Fruit fly (Drosophila melanogaster) whole organism, embryonic: ENCODE data around the gene CG7264.

ENCODE experiments used
- Ada2b ChIP-seq: fragments of 200-800 bp; sonication (Bioruptor generic); IDR thresholded peaks from 2 replicates; pipeline ENCODE4 v1.3.6; 2022; ENCODE audit warnings: missing biosample characterization, missing genetic modification characterization
- Antp ChIP-seq: fragments of 200-800 bp; sonication (Bioruptor generic); optimal IDR thresholded peaks from 3 replicates; lab custom pipeline; 2016; ENCODE audit warnings: missing biosample characterization, missing genetic modification characterization
- B-H1 ChIP-seq: fragments of 200-800 bp; sonication (Bioruptor generic); IDR thresholded peaks from 3 replicates; pipeline ENCODE4 v1.3.6; 2022; ENCODE audit warnings: missing biosample characterization, missing genetic modification characterization
- CG10565 ChIP-seq: fragments of 200-800 bp; sonication (Bioruptor generic); optimal IDR thresholded peaks from 3 replicates; lab custom pipeline; 2016; ENCODE audit warnings: missing biosample characterization, mild to moderate bottlenecking, missing genetic modification characterization
- CG11085 ChIP-seq: fragments of 200-800 bp; sonication (Bioruptor generic); IDR thresholded peaks from 2 replicates; pipeline ENCODE4 v1.3.6; 2022; ENCODE audit warnings: missing biosample characterization, missing genetic modification characterization
- CG11695 ChIP-seq: fragments of 200-800 bp; sonication (Bioruptor generic); IDR thresholded peaks from 3 replicates; pipeline ENCODE4 v1.3.6; 2022; ENCODE audit warnings: missing biosample characterization, missing genetic modification characterization
- CG12155 ChIP-seq: fragments of 200-800 bp; sonication (Bioruptor generic); optimal IDR thresholded peaks from 3 replicates; lab custom pipeline; 2016; ENCODE audit warnings: missing biosample characterization, missing genetic modification characterization
- CG13123 ChIP-seq: fragments of 200-800 bp; sonication (Bioruptor generic); optimal IDR thresholded peaks from 2 replicates; lab custom pipeline; 2016; ENCODE audit warnings: missing biosample characterization, missing genetic modification characterization
- CG13287 ChIP-seq: fragments of 200-800 bp; sonication (Bioruptor generic); IDR thresholded peaks from 2 replicates; pipeline ENCODE4 v1.3.6; 2022; ENCODE audit warnings: missing biosample characterization, missing genetic modification characterization; ENCODE audit not compliant: partially characterized antibody
- CG14441 ChIP-seq: fragments of 200-800 bp; sonication (Bioruptor generic); IDR thresholded peaks from 2 replicates; pipeline ENCODE4 v1.3.6; 2022; ENCODE audit warnings: missing biosample characterization, missing genetic modification characterization
- CG14667 ChIP-seq: fragments of 200-800 bp; sonication (Bioruptor generic); IDR thresholded peaks from 2 replicates; pipeline ENCODE4 v1.3.6; 2022; ENCODE audit warnings: missing biosample characterization, missing genetic modification characterization
- CG16813 ChIP-seq: fragments of 200-800 bp; sonication (Bioruptor generic); IDR thresholded peaks from 3 replicates; pipeline ENCODE4 v1.3.6; 2022; ENCODE audit warnings: missing biosample characterization, missing genetic modification characterization; ENCODE audit not compliant: partially characterized antibody
- CG16863 ChIP-seq: fragments of 200-800 bp; sonication (Bioruptor generic); optimal IDR thresholded peaks from 3 replicates; lab custom pipeline; 2016; ENCODE audit warnings: missing biosample characterization, missing genetic modification characterization
- CG2875 ChIP-seq: fragments of 200-800 bp; sonication (Bioruptor generic); optimal IDR thresholded peaks from 2 replicates; lab custom pipeline; 2017; ENCODE audit warnings: missing biosample characterization, mild to moderate bottlenecking, missing genetic modification characterization, missing genetic modification reagents
- CG32532 ChIP-seq: fragments of 200-800 bp; sonication (Bioruptor generic); IDR thresholded peaks from 2 replicates; pipeline ENCODE4 v1.3.6; 2022; ENCODE audit warnings: missing biosample characterization, missing genetic modification characterization
- CG34422 ChIP-seq: fragments of 200-800 bp; sonication (Bioruptor generic); IDR thresholded peaks from 3 replicates; pipeline ENCODE4 v1.3.6; 2022; ENCODE audit warnings: missing biosample characterization, missing genetic modification characterization
- CG3838 ChIP-seq: fragments of 200-800 bp; sonication (Bioruptor generic); optimal IDR thresholded peaks from 3 replicates; lab custom pipeline; 2016; ENCODE audit warnings: missing biosample characterization, missing genetic modification characterization
- CG6272 ChIP-seq: fragments of 200-800 bp; sonication (Bioruptor generic); IDR thresholded peaks from 2 replicates; pipeline ENCODE4 v1.3.6; 2022; ENCODE audit warnings: missing biosample characterization, missing genetic modification characterization
- CG6689 ChIP-seq: fragments of 200-800 bp; sonication (Bioruptor generic); IDR thresholded peaks from 2 replicates; pipeline ENCODE4 v1.3.6; 2022; ENCODE audit warnings: missing biosample characterization, missing genetic modification characterization
- CG7786 ChIP-seq: fragments of 200-800 bp; sonication (Bioruptor generic); optimal IDR thresholded peaks from 2 replicates; lab custom pipeline; 2016; ENCODE audit warnings: missing biosample characterization, missing genetic modification characterization
- CG7987 ChIP-seq: fragments of 200-800 bp; sonication (Bioruptor generic); optimal IDR thresholded peaks from 2 replicates; lab custom pipeline; 2018; ENCODE audit warnings: missing biosample characterization, mild to moderate bottlenecking, missing genetic modification characterization, moderate library complexity
- CG8924 ChIP-seq: fragments of 200-800 bp; optimal IDR thresholded peaks from 3 replicates; lab custom pipeline; 2019; ENCODE audit warnings: missing biosample characterization, mild to moderate bottlenecking, missing genetic modification characterization, moderate library complexity
- CG9437 ChIP-seq: fragments of 200-800 bp; sonication (Bioruptor generic); optimal IDR thresholded peaks from 2 replicates; lab custom pipeline; 2018; ENCODE audit warnings: missing biosample characterization, mild to moderate bottlenecking, missing genetic modification characterization
- CG9817 ChIP-seq: fragments of 200-800 bp; sonication (Bioruptor generic); optimal IDR thresholded peaks from 2 replicates; lab custom pipeline; 2018; ENCODE audit warnings: missing biosample characterization, mild to moderate bottlenecking, missing genetic modification characterization, moderate library complexity
- Dip3 ChIP-seq: fragments of 200-800 bp; sonication (Bioruptor generic); optimal IDR thresholded peaks from 3 replicates; lab custom pipeline; 2016; ENCODE audit warnings: missing biosample characterization, missing genetic modification characterization
- Dp ChIP-seq: fragments of 200-800 bp; sonication (Bioruptor generic); optimal IDR thresholded peaks from 2 replicates; lab custom pipeline; 2018; ENCODE audit warnings: missing biosample characterization, mild to moderate bottlenecking, missing genetic modification characterization, moderate library complexity
- GATAe ChIP-seq: fragments of 200-800 bp; sonication (Bioruptor generic); conservative IDR thresholded peaks from 2 replicates; pipeline ENCODE4 v1.3.6; 2022; ENCODE audit warnings: missing biosample characterization, missing genetic modification characterization
- Hsf ChIP-seq: fragments of 200-800 bp; sonication (Bioruptor generic); optimal IDR thresholded peaks from 3 replicates; lab custom pipeline; 2016; ENCODE audit warnings: missing biosample characterization, missing genetic modification characterization
- Myb ChIP-seq: fragments of 200-800 bp; sonication (Bioruptor generic); optimal IDR thresholded peaks from 2 replicates; lab custom pipeline; 2016; ENCODE audit warnings: missing biosample characterization, missing genetic modification characterization
- NK7.1 ChIP-seq: fragments of 200-800 bp; sonication (Bioruptor generic); optimal IDR thresholded peaks from 3 replicates; lab custom pipeline; 2016; ENCODE audit warnings: missing biosample characterization, missing genetic modification characterization
- NfI ChIP-seq: fragments of 200-800 bp; sonication (Bioruptor generic); optimal IDR thresholded peaks from 3 replicates; lab custom pipeline; 2018; ENCODE audit warnings: missing biosample characterization, mild to moderate bottlenecking, missing genetic modification characterization, moderate library complexity
- PHDP ChIP-seq: fragments of 200-800 bp; sonication (Bioruptor generic); optimal IDR thresholded peaks from 3 replicates; lab custom pipeline; 2018; ENCODE audit warnings: missing biosample characterization, mild to moderate bottlenecking, missing genetic modification characterization, moderate library complexity
- Poxn ChIP-seq: fragments of 200-800 bp; sonication (Bioruptor generic); IDR thresholded peaks from 2 replicates; pipeline ENCODE4 v1.3.6; 2022; ENCODE audit warnings: missing biosample characterization, missing genetic modification characterization
- Six4 ChIP-seq: fragments of 200-800 bp; sonication (Bioruptor generic); optimal IDR thresholded peaks from 2 replicates; lab custom pipeline; 2016; ENCODE audit warnings: missing biosample characterization, missing genetic modification characterization
- Xrp1 ChIP-seq: fragments of 200-800 bp; sonication (Bioruptor generic); IDR thresholded peaks from 2 replicates; pipeline ENCODE4 v1.3.6; 2022; ENCODE audit warnings: missing biosample characterization, missing genetic modification characterization
- ara ChIP-seq: fragments of 200-800 bp; sonication (Bioruptor generic); IDR thresholded peaks from 2 replicates; pipeline ENCODE4 v1.3.6; 2022; ENCODE audit warnings: missing biosample characterization, missing genetic modification characterization
- bbx ChIP-seq: fragments of 200-800 bp; sonication (Bioruptor generic); IDR thresholded peaks from 2 replicates; pipeline ENCODE4 v1.3.6; 2022; ENCODE audit warnings: missing biosample characterization, missing genetic modification characterization; ENCODE audit not compliant: partially characterized antibody
- ewg ChIP-seq: fragments of 200-800 bp; sonication (Bioruptor generic); optimal IDR thresholded peaks from 3 replicates; lab custom pipeline; 2017; ENCODE audit warnings: mild to moderate bottlenecking, missing biosample characterization, missing genetic modification reagents, missing genetic modification characterization
- eyg ChIP-seq: fragments of 200-800 bp; sonication (Bioruptor generic); optimal IDR thresholded peaks from 3 replicates; lab custom pipeline; 2016; ENCODE audit warnings: missing biosample characterization, missing genetic modification characterization
- gce ChIP-seq: fragments of 200-800 bp; sonication (Bioruptor generic); IDR thresholded peaks from 3 replicates; pipeline ENCODE4 v1.3.6; 2022; ENCODE audit warnings: missing biosample characterization, missing genetic modification characterization
- gcm ChIP-seq: fragments of 200-800 bp; sonication (Bioruptor generic); optimal IDR thresholded peaks from 2 replicates; lab custom pipeline; 2019; ENCODE audit warnings: missing biosample characterization, mild to moderate bottlenecking, missing genetic modification characterization, moderate library complexity
- gem ChIP-seq: fragments of 200-800 bp; sonication (Bioruptor generic); optimal IDR thresholded peaks from 2 replicates; lab custom pipeline; 2019; ENCODE audit warnings: missing biosample characterization, mild to moderate bottlenecking, missing genetic modification characterization, moderate library complexity
- her ChIP-seq: fragments of 200-800 bp; sonication (Bioruptor generic); optimal IDR thresholded peaks from 2 replicates; lab custom pipeline; 2016; ENCODE audit warnings: missing biosample characterization, missing genetic modification characterization
- insv ChIP-seq, 2 experiments: fragments of 200-800 bp; sonication (Bioruptor generic); optimal IDR thresholded peaks; 3 replicates each; lab custom pipeline; 2016 to 2018; ENCODE audit warnings: missing biosample characterization in 2 of 2, missing genetic modification characterization in 2 of 2
- nerfin-1 ChIP-seq: fragments of 200-800 bp; sonication (Bioruptor generic); optimal IDR thresholded peaks from 3 replicates; lab custom pipeline; 2019; ENCODE audit warnings: missing biosample characterization, mild to moderate bottlenecking, missing genetic modification characterization, moderate library complexity
- phol ChIP-seq: fragments of 200-800 bp; sonication (Bioruptor generic); optimal IDR thresholded peaks from 3 replicates; lab custom pipeline; 2018; ENCODE audit warnings: missing biosample characterization, mild to moderate bottlenecking, missing genetic modification characterization, moderate library complexity
- sim ChIP-seq: fragments of 200-800 bp; sonication (Bioruptor generic); IDR thresholded peaks from 2 replicates; pipeline ENCODE4 v1.3.6; 2022; ENCODE audit warnings: missing biosample characterization, missing genetic modification characterization
- tin ChIP-seq: fragments of 200-800 bp; sonication (Bioruptor generic); optimal IDR thresholded peaks from 3 replicates; lab custom pipeline; 2016; ENCODE audit warnings: missing biosample characterization, missing genetic modification characterization
- twi ChIP-seq: fragments of 200-800 bp; optimal IDR thresholded peaks from 2 replicates; lab custom pipeline; 2019; ENCODE audit warnings: missing biosample characterization, mild to moderate bottlenecking, missing genetic modification characterization, moderate library complexity
- usp ChIP-seq: fragments of >200 bp; optimal IDR thresholded peaks from 2 replicates; lab custom pipeline; 2017; ENCODE audit warnings: missing biosample characterization, missing genetic modification characterization
- vnd ChIP-seq: fragments of 200-800 bp; sonication (Bioruptor generic); IDR thresholded peaks from 3 replicates; pipeline ENCODE4 v1.3.6; 2022; ENCODE audit warnings: missing biosample characterization, missing genetic modification characterization; ENCODE audit not compliant: partially characterized antibody
- zf30C ChIP-seq: fragments of 200-800 bp; sonication (Bioruptor generic); optimal IDR thresholded peaks from 3 replicates; lab custom pipeline; 2018; ENCODE audit warnings: missing biosample characterization, mild to moderate bottlenecking, missing genetic modification characterization

The CG7264 gene

DNA sequence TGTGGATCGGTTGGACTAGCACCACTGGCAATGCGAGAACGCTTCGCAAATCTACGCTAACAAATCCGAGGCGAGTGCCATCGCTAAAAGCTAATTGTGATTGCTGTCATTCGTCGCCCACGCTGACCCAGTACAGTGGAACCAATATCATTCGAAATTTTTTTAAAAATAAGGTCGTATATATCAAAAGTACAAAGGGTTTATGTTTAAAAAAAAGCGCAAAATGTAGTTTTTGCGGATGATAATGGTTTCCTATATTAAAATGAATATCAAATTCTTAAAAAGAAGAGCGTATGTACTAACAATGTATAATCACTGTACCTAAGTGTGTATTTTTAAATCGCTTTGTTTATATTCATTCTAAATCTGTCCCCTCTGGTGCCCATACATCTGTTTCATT lies 43.5 kb upstream of the CG7264 start (continued):
- TF ChIP-seq CG16863 (GFP tag; lab: Kevin White, UChicago) (peak; percentile 19), Antp (GFP tag; lab: Kevin White, UChicago) (no peak), CG16813 (GFP tag; lab: Robert Waterston, UW) (no peak), CG6272 (GFP tag; lab: Robert Waterston, UW) (no peak), gce (GFP tag; lab: Robert Waterston, UW) (no peak), CG11695 (GFP tag; lab: Robert Waterston, UW) (peak; percentile 40; the same call in 1 of the 3 replicates), PHDP (tag; lab: Kevin White, UChicago) (no peak), CG13123 (GFP tag; lab: Kevin White, UChicago) (no peak), ara (no peak), Six4 (no peak), CG3838 (GFP tag; lab: Kevin White, UChicago) (no peak), CG14667 (GFP tag; lab: Robert Waterston, UW) (no peak), phol (peak; percentile 33), CG11085 (GFP tag; lab: Robert Waterston, UW) (no peak), CG14441 (peak; percentile 65), NfI (peak; percentile 31), NK7.1 (GFP tag; lab: Kevin White, UChicago) (no peak), Poxn (GFP tag; lab: Robert Waterston, UW) (no peak), eyg (GFP tag; lab: Kevin White, UChicago) (no peak), CG7786 (no peak), CG9437 (no peak), Dip3 (GFP tag; lab: Kevin White, UChicago) (peak; percentile 18), bbx (GFP tag; lab: Robert Waterston, UW) (no peak), CG12155 (GFP tag; lab: Kevin White, UChicago) (peak; percentile 23), CG2875 (no peak), ewg (no peak), twi (tag; lab: Kevin White, UChicago) (no peak), sim (no peak), CG34422 (0 out of 3 replicates have a peak, but pooled peaks have one; percentile 31), Xrp1 (no peak; the same call in 1 of the 2 replicates), CG7987 (GFP tag; lab: Kevin White, UChicago) (no peak), CG10565 (GFP tag; lab: Kevin White, UChicago) (no peak), GATAe (no peak), Myb (no peak), zf30C (GFP tag; lab: Kevin White, UChicago) (no peak), Hsf (GFP tag; lab: Kevin White, UChicago) (peak; percentile 9), Dp (GFP tag; lab: Kevin White, UChicago) (no peak), CG9817 (tag; lab: Kevin White, UChicago) (peak; percentile 58), tin (GFP tag; lab: Kevin White, UChicago) (no peak), B-H1 (GFP tag; lab: Robert Waterston, UW) (peak; percentile 31; the same call in 2 of the 3 replicates), insv (GFP tag; optimal IDR thresholded peaks at IDR 0.05; lab: Kevin White, UChicago) (no peak), gcm (no peak), vnd (GFP tag; lab: Robert Waterston, UW) (no peak), CG8924 (tag; lab: Kevin White, UChicago) (no peak), CG32532 (GFP tag; lab: Robert Waterston, UW) (peak; percentile 78), her (no peak), nerfin-1 (no peak), usp (GFP tag; lab: Kevin White, UChicago) (no peak), Ada2b (GFP tag; lab: Robert Waterston, UW) (peak; percentile 63), CG6689 (GFP tag; lab: Robert Waterston, UW) (peak; percentile 60), gem (tag; lab: Kevin White, UChicago) (no peak), CG13287 (GFP tag; lab: Robert Waterston, UW) (no peak)
